Fruit fly (Drosophila melanogaster): ENCODE measurements around the gene inaF-D.

The inaF-D gene

dm6 chrX:11695883-11696211 is 33.1 kb downstream of the inaF-D start:
- no peak for TF ChIP-seq CG8478 (optimal IDR thresholded peaks at IDR 0.05)
- no peak for TF ChIP-seq Dll (optimal IDR thresholded peaks at IDR 0.05)
- no peak for TF ChIP-seq pan (optimal IDR thresholded peaks at IDR 0.05)
- TF ChIP-seq EcR (GFP tag; optimal IDR thresholded peaks at IDR 0.05): no peak
- TF ChIP-seq psq (optimal IDR thresholded peaks at IDR 0.05): no peak
- TF ChIP-seq usp (GFP tag; optimal IDR thresholded peaks at IDR 0.05): no peak

dm6 chrX:11694959-11695882 is 33.7 kb downstream of the inaF-D start, which contains the start of gene PhKgamma:
TSS of gene PhKgamma (plus strand) at chrX:11695137.
- TF ChIP-seq Dll (optimal IDR thresholded peaks at IDR 0.05): no peak
- no peak for TF ChIP-seq pan (optimal IDR thresholded peaks at IDR 0.05)
- no peak for TF ChIP-seq EcR (GFP tag; optimal IDR thresholded peaks at IDR 0.05)
- TF ChIP-seq CG8478 (optimal IDR thresholded peaks at IDR 0.05): no peak
- TF ChIP-seq usp (GFP tag; optimal IDR thresholded peaks at IDR 0.05): no peak
- no peak for TF ChIP-seq psq (optimal IDR thresholded peaks at IDR 0.05)

dm6 chrX:11689669-11690068 is 39.2 kb downstream of the inaF-D start:
- TF ChIP-seq usp (GFP tag; optimal IDR thresholded peaks at IDR 0.05) (no peak), Dll (optimal IDR thresholded peaks at IDR 0.05) (no peak), psq (optimal IDR thresholded peaks at IDR 0.05) (no peak), pan (optimal IDR thresholded peaks at IDR 0.05) (no peak)

dm6 chrX:11687666-11688492 is 41.0 kb downstream of the inaF-D start:
- TF ChIP-seq pan (optimal IDR thresholded peaks at IDR 0.05): no peak
- TF ChIP-seq usp (GFP tag; optimal IDR thresholded peaks at IDR 0.05): no peak

dm6 chrX:11686675-11687074 is 42.2 kb downstream of the inaF-D start:
- TF ChIP-seq psq (optimal IDR thresholded peaks at IDR 0.05): no peak
- TF ChIP-seq EcR (GFP tag; optimal IDR thresholded peaks at IDR 0.05): no peak
- no peak for TF ChIP-seq CG8478 (optimal IDR thresholded peaks at IDR 0.05)
- no peak for TF ChIP-seq usp (GFP tag; optimal IDR thresholded peaks at IDR 0.05)
- no peak for TF ChIP-seq pan (optimal IDR thresholded peaks at IDR 0.05)
- no peak for TF ChIP-seq Dll (optimal IDR thresholded peaks at IDR 0.05)

- TF ChIP-seq pan (optimal IDR thresholded peaks at IDR 0.05) (no peak), CG8478 (optimal IDR thresholded peaks at IDR 0.05) (no peak), psq (optimal IDR thresholded peaks at IDR 0.05) (no peak), EcR (GFP tag; optimal IDR thresholded peaks at IDR 0.05) (peak in 1 of 2 experiments; percentile 37), usp (GFP tag; optimal IDR thresholded peaks at IDR 0.05) (no peak)
Measured at dm6 chrX:11685918-11686640, 42.8 kb downstream of the inaF-D start.

- TF ChIP-seq Dll (optimal IDR thresholded peaks at IDR 0.05): no peak
Measured at dm6 chrX:11684462-11684861, 44.4 kb downstream of the inaF-D start.

dm6 chrX:11683480-11683879 is 45.4 kb downstream of the inaF-D start:
- no peak for TF ChIP-seq psq (optimal IDR thresholded peaks at IDR 0.05)
- TF ChIP-seq usp (GFP tag; optimal IDR thresholded peaks at IDR 0.05): no peak
- no peak for TF ChIP-seq EcR (GFP tag; optimal IDR thresholded peaks at IDR 0.05)
- TF ChIP-seq pan (optimal IDR thresholded peaks at IDR 0.05): no peak
- TF ChIP-seq CG8478 (optimal IDR thresholded peaks at IDR 0.05): no peak
- TF ChIP-seq Dll (optimal IDR thresholded peaks at IDR 0.05): no peak

dm6 chrX:11681558-11682551 is 47.0 kb downstream of the inaF-D start:
- TF ChIP-seq CG8478 (optimal IDR thresholded peaks at IDR 0.05) (peak; percentile 34), usp (GFP tag; optimal IDR thresholded peaks at IDR 0.05) (no peak), psq (optimal IDR thresholded peaks at IDR 0.05) (no peak), pan (optimal IDR thresholded peaks at IDR 0.05) (no peak), EcR (GFP tag; optimal IDR thresholded peaks at IDR 0.05) (peak in 1 of 2 experiments; percentile 96), Dll (optimal IDR thresholded peaks at IDR 0.05) (peak; percentile 66)

dm6 chrX:11680405-11680804 is 48.5 kb downstream of the inaF-D start:
- TF ChIP-seq usp (GFP tag; optimal IDR thresholded peaks at IDR 0.05) (no peak), Dll (optimal IDR thresholded peaks at IDR 0.05) (no peak), pan (optimal IDR thresholded peaks at IDR 0.05) (no peak), EcR (GFP tag; optimal IDR thresholded peaks at IDR 0.05) (no peak), CG8478 (optimal IDR thresholded peaks at IDR 0.05) (no peak), psq (optimal IDR thresholded peaks at IDR 0.05) (no peak)

- no peak for TF ChIP-seq Dll (optimal IDR thresholded peaks at IDR 0.05)
- no peak for TF ChIP-seq psq (optimal IDR thresholded peaks at IDR 0.05)
- no peak for TF ChIP-seq CG8478 (optimal IDR thresholded peaks at IDR 0.05)
- no peak for TF ChIP-seq usp (GFP tag; optimal IDR thresholded peaks at IDR 0.05)
- TF ChIP-seq EcR (GFP tag; optimal IDR thresholded peaks at IDR 0.05): no peak
- no peak for TF ChIP-seq pan (optimal IDR thresholded peaks at IDR 0.05)
Measured at dm6 chrX:11679461-11679860, 49.4 kb downstream of the inaF-D start.

Data from whole organism.